Worm (Caenorhabditis elegans): Measurements from ENCODE around the gene dvc-1.

The dvc-1 gene

ce11 chrV:11252429-11252828, 13.3 kb upstream of the dvc-1 start, which contains the start of gene srsx-33:
TSS of gene srsx-33 (minus strand) at chrV:11252529.
- TF ChIP-seq ceh-6 (GFP tag; optimal IDR thresholded peaks at IDR 0.05) (no peak), fkh-10 (GFP tag; optimal IDR thresholded peaks at IDR 0.05) (no peak), ceh-19 (GFP tag; optimal IDR thresholded peaks at IDR 0.05) (no peak), ztf-16 (tag; optimal IDR thresholded peaks at IDR 0.05) (no peak), odd-2 (tag; optimal IDR thresholded peaks at IDR 0.05) (no peak), gmeb-2 (tag; optimal IDR thresholded peaks at IDR 0.05) (no peak), elt-2 (tag; optimal IDR thresholded peaks at IDR 0.05) (no peak), dve-1 (tag; optimal IDR thresholded peaks at IDR 0.05) (no peak), ceh-18 (tag; optimal IDR thresholded peaks at IDR 0.05) (no peak), lim-6 (tag; optimal IDR thresholded peaks at IDR 0.05) (no peak), syd-9 (tag; optimal IDR thresholded peaks at IDR 0.05) (no peak), unc-86 (tag; optimal IDR thresholded peaks at IDR 0.05) (no peak), npax-4 (tag; optimal IDR thresholded peaks at IDR 0.05) (no peak), T23F11.4 (GFP tag; optimal IDR thresholded peaks at IDR 0.05) (no peak), sox-2 (GFP tag; IDR thresholded peaks at IDR 0.05) (no peak), K09A11.1 (tag; optimal IDR thresholded peaks at IDR 0.05; ENCODE audit: insufficient read depth) (no peak), unc-42 (tag; optimal IDR thresholded peaks at IDR 0.05) (no peak)

ce11 chrV:11251798-11252197, 12.7 kb upstream of the dvc-1 start:
- TF ChIP-seq npax-4 (tag; optimal IDR thresholded peaks at IDR 0.05) (no peak), hlh-8 (tag; optimal IDR thresholded peaks at IDR 0.05) (no peak)

ce11 chrV:11250735-11251134, 11.6 kb upstream of the dvc-1 start, which contains the start of gene T19B10.12:
TSS of gene T19B10.12 (plus strand) at chrV:11251035.
- no peak for TF ChIP-seq ceh-6 (GFP tag; optimal IDR thresholded peaks at IDR 0.05)
- TF ChIP-seq unc-55 (GFP tag; optimal IDR thresholded peaks at IDR 0.05) = no peak
- no peak for TF ChIP-seq zip-5 (tag; optimal IDR thresholded peaks at IDR 0.05)
- no peak for TF ChIP-seq pha-4 (tag; optimal IDR thresholded peaks at IDR 0.05)
- TF ChIP-seq ref-2 (tag; optimal IDR thresholded peaks at IDR 0.05) = no peak

DNA sequence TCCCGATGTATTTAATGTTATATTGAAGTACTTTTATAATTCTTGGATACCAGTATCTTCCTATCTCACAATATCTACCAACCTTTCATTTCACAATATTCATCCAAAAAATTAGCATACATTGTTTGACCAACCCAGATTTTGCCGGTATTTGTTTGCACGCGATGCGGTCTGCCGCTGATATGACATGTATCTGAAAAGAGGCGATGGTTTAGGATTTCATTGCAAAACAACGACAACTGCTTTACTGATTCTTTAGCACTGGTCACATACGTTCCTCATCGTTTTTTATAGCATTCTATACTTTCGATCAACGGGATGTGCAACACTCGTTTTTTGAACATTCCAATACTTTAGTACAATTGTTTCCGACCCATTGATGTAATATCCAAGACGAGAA, 8.7 kb upstream of the dvc-1 start, which contains the start of gene mam-4:
mam-4 (plus strand) TSS at position 301 of the 400 bp plus-strand sequence.
- TF ChIP-seq elt-2 (tag; optimal IDR thresholded peaks at IDR 0.05) (no peak), tbx-2 (tag; optimal IDR thresholded peaks at IDR 0.05) (no peak), pros-1 (tag; optimal IDR thresholded peaks at IDR 0.05) (no peak), ceh-45 (GFP tag; IDR thresholded peaks at IDR 0.05) (no peak), unc-3 (GFP tag; conservative IDR thresholded peaks at IDR 0.05) (no peak), unc-3 (tag; optimal IDR thresholded peaks at IDR 0.05) (no peak), fax-1 (tag; optimal IDR thresholded peaks at IDR 0.05) (no peak), zip-5 (tag; optimal IDR thresholded peaks at IDR 0.05) (no peak), hlh-13 (GFP tag; optimal IDR thresholded peaks at IDR 0.05) (no peak), ceh-18 (tag; optimal IDR thresholded peaks at IDR 0.05) (no peak), sox-4 (tag; optimal IDR thresholded peaks at IDR 0.05) (no peak), sdc-2 (tag; optimal IDR thresholded peaks at IDR 0.05) (no peak), fkh-6 (tag; optimal IDR thresholded peaks at IDR 0.05) (no peak), C38D4.7 (GFP tag; optimal IDR thresholded peaks at IDR 0.05) (no peak), F13H6.1 (tag; optimal IDR thresholded peaks at IDR 0.05) (no peak)

ce11 chrV:11245029-11245428, 5.9 kb upstream of the dvc-1 start:
- TF ChIP-seq tbx-2 (tag; optimal IDR thresholded peaks at IDR 0.05) (no peak), unc-55 (GFP tag; optimal IDR thresholded peaks at IDR 0.05) (no peak), sdc-2 (tag; optimal IDR thresholded peaks at IDR 0.05) (no peak), ceh-18 (tag; optimal IDR thresholded peaks at IDR 0.05) (no peak), fax-1 (tag; optimal IDR thresholded peaks at IDR 0.05) (no peak), zip-5 (tag; optimal IDR thresholded peaks at IDR 0.05) (no peak), ahr-1 (tag; optimal IDR thresholded peaks at IDR 0.05) (no peak), odd-2 (tag; optimal IDR thresholded peaks at IDR 0.05) (no peak), C38D4.7 (GFP tag; optimal IDR thresholded peaks at IDR 0.05) (no peak), pax-1 (tag; optimal IDR thresholded peaks at IDR 0.05) (no peak), hlh-8 (tag; optimal IDR thresholded peaks at IDR 0.05) (no peak), syd-9 (tag; optimal IDR thresholded peaks at IDR 0.05) (no peak), sox-4 (tag; optimal IDR thresholded peaks at IDR 0.05) (no peak), hlh-15 (tag; optimal IDR thresholded peaks at IDR 0.05) (no peak), nfya-1 (tag; optimal IDR thresholded peaks at IDR 0.05) (no peak), C08G9.2 (tag; optimal IDR thresholded peaks at IDR 0.05) (no peak), pha-2 (tag; optimal IDR thresholded peaks at IDR 0.05) (no peak)
